Fruit fly (Drosophila melanogaster): ENCODE data around the gene CG14662.
A peak's percentile ranks its signal among the peaks of the same experiment; 100 is the strongest.

CG14662 gene

dm6 chr3R:5015168-5015567 is 31.1 kb upstream of the CG14662 start (continued):
- TF ChIP-seq CG11093 (GFP tag; IDR thresholded peaks at IDR 0.05) (no peak), CG10654 (GFP tag; optimal IDR thresholded peaks at IDR 0.05) (no peak), CG14441 (GFP tag; IDR thresholded peaks at IDR 0.05) (no peak), Mes4 (GFP tag; optimal IDR thresholded peaks at IDR 0.05) (no peak), disco-r (GFP tag; optimal IDR thresholded peaks at IDR 0.05) (no peak), CG8089 (GFP tag; optimal IDR thresholded peaks at IDR 0.05) (no peak), mld (GFP tag; IDR thresholded peaks at IDR 0.05; ENCODE audit: partially characterized antibody) (no peak), CG9876 (GFP tag; optimal IDR thresholded peaks at IDR 0.05) (no peak), lab (GFP tag; optimal IDR thresholded peaks at IDR 0.05) (peak; percentile 94), peb (GFP tag; IDR thresholded peaks at IDR 0.05) (no peak), tgo (GFP tag; IDR thresholded peaks at IDR 0.05) (no peak), CG11560 (tag; IDR thresholded peaks at IDR 0.05) (no peak), psq (GFP tag; optimal IDR thresholded peaks at IDR 0.05) (peak; percentile 6), kni (GFP tag; optimal IDR thresholded peaks at IDR 0.05) (peak; percentile 17), CG13775 (GFP tag; optimal IDR thresholded peaks at IDR 0.05) (no peak), CG6854 (GFP tag; optimal IDR thresholded peaks at IDR 0.05) (peak; percentile 67), gsb-n (tag; optimal IDR thresholded peaks at IDR 0.05) (peak; percentile 51), hbn (GFP tag; IDR thresholded peaks at IDR 0.05; ENCODE audit: partially characterized antibody) (no peak), CG6689 (GFP tag; IDR thresholded peaks at IDR 0.05) (no peak), CG11247 (GFP tag; IDR thresholded peaks at IDR 0.05) (peak; percentile 35; the same call in 1 of the 2 replicates), fd96Cb (tag; optimal IDR thresholded peaks at IDR 0.05) (no peak), CG8290 (GFP tag; optimal IDR thresholded peaks at IDR 0.05) (no peak), CG8290 (tag; optimal IDR thresholded peaks at IDR 0.05) (peak in 1 of 2 experiments; percentile 57), sob (GFP tag; IDR thresholded peaks at IDR 0.05) (peak; percentile 65; the same call in 1 of the 2 replicates), Opbp (GFP tag; IDR thresholded peaks at IDR 0.05; ENCODE audit: partially characterized antibody) (no peak), CG10274 (GFP tag; optimal IDR thresholded peaks at IDR 0.05) (peak; percentile 5), CG9932 (GFP tag; IDR thresholded peaks at IDR 0.05) (no peak), NC2β (GFP tag; optimal IDR thresholded peaks at IDR 0.05) (no peak), CG5953 (GFP tag; IDR thresholded peaks at IDR 0.05) (0 out of 2 replicates have a peak, but pooled peaks have one; percentile 40), CG10565 (GFP tag; optimal IDR thresholded peaks at IDR 0.05) (no peak), ken (GFP tag; IDR thresholded peaks at IDR 0.05) (no peak), p53 (GFP tag; optimal IDR thresholded peaks at IDR 0.05) (no peak), dmrt99B (tag; optimal IDR thresholded peaks at IDR 0.05) (peak; percentile 58), sens (GFP tag) (peak; percentile 81), CG10959 (GFP tag; IDR thresholded peaks at IDR 0.05) (no peak), CG14965 (GFP tag; optimal IDR thresholded peaks at IDR 0.05; ENCODE audit: borderline replicate concordance) (no peak), CG1233 (GFP tag; optimal IDR thresholded peaks at IDR 0.05) (peak; percentile 73), Sox100B (GFP tag; optimal IDR thresholded peaks at IDR 0.05) (peak; percentile 33), MTF-1 (GFP tag; optimal IDR thresholded peaks at IDR 0.05; ENCODE audit: borderline replicate concordance) (peak; percentile 60), CG12236 (GFP tag; optimal IDR thresholded peaks at IDR 0.05) (no peak), insv (GFP tag; optimal IDR thresholded peaks at IDR 0.05) (peak in 1 of 2 experiments; percentile 17), ac (GFP tag; optimal IDR thresholded peaks at IDR 0.05) (no peak), HLH54F (GFP tag; optimal IDR thresholded peaks at IDR 0.05) (no peak), bowl (GFP tag; IDR thresholded peaks at IDR 0.05) (no peak), CG4707 (GFP tag; optimal IDR thresholded peaks at IDR 0.05) (peak; percentile 36), gfzf (GFP tag; optimal IDR thresholded peaks at IDR 0.05) (no peak), pita (GFP tag; optimal IDR thresholded peaks at IDR 0.05) (no peak), NC2α (GFP tag; optimal IDR thresholded peaks at IDR 0.05) (no peak), CG12659 (GFP tag; optimal IDR thresholded peaks at IDR 0.05) (peak; percentile 48), odd (GFP tag; optimal IDR thresholded peaks at IDR 0.05) (peak; percentile 61), ara (GFP tag; IDR thresholded peaks at IDR 0.05) (no peak), zf30C (GFP tag; optimal IDR thresholded peaks at IDR 0.05) (no peak)
